Worm (Caenorhabditis elegans): ENCODE results near the gene T15B12.1.

T15B12.1 gene

ce11 chrIII:5290230-5290629, 2.3 kb downstream of the T15B12.1 start:
- TF ChIP-seq ztf-29 (GFP tag; IDR thresholded peaks at IDR 0.05): no peak
- no peak for TF ChIP-seq ztf-23 (GFP tag; IDR thresholded peaks at IDR 0.05)
- no peak for TF ChIP-seq flt-1 (GFP tag; IDR thresholded peaks at IDR 0.05)
- no peak for TF ChIP-seq med-1 (GFP tag; optimal IDR thresholded peaks at IDR 0.05; ENCODE audit: insufficient read depth)
- TF ChIP-seq ref-1 (GFP tag; conservative IDR thresholded peaks at IDR 0.05): no peak
- TF ChIP-seq tab-1 (GFP tag; IDR thresholded peaks at IDR 0.05): no peak
- no peak for TF ChIP-seq cog-1 (tag; optimal IDR thresholded peaks at IDR 0.05)
- no peak for TF ChIP-seq T22C8.4 (GFP tag; IDR thresholded peaks at IDR 0.05)
- no peak for TF ChIP-seq klf-2 (GFP tag; conservative IDR thresholded peaks at IDR 0.05)

- TF ChIP-seq ref-1 (GFP tag; conservative IDR thresholded peaks at IDR 0.05): no peak
Observed at ce11 chrIII:5291281-5291680, 3.3 kb downstream of the T15B12.1 start.

- no peak for TF ChIP-seq cog-1 (tag; optimal IDR thresholded peaks at IDR 0.05)
- no peak for TF ChIP-seq flt-1 (GFP tag; IDR thresholded peaks at IDR 0.05)
- TF ChIP-seq tab-1 (GFP tag; IDR thresholded peaks at IDR 0.05): no peak
- TF ChIP-seq klf-2 (GFP tag; conservative IDR thresholded peaks at IDR 0.05): no peak
Observed at ce11 chrIII:5294281-5294680, 6.3 kb downstream of the T15B12.1 start.

ce11 chrIII:5294867-5295266, 6.9 kb downstream of the T15B12.1 start:
- peak; percentile 78 for TF ChIP-seq cog-1 (tag; optimal IDR thresholded peaks at IDR 0.05)
- TF ChIP-seq ref-1 (GFP tag; conservative IDR thresholded peaks at IDR 0.05): peak; percentile 88
- peak; percentile 95 for TF ChIP-seq ztf-23 (GFP tag; IDR thresholded peaks at IDR 0.05)
- peak; percentile 71 for TF ChIP-seq med-1 (GFP tag; optimal IDR thresholded peaks at IDR 0.05; ENCODE audit: insufficient read depth)
- TF ChIP-seq T22C8.4 (GFP tag; IDR thresholded peaks at IDR 0.05): peak; percentile 94
- peak; percentile 95 for TF ChIP-seq tab-1 (GFP tag; IDR thresholded peaks at IDR 0.05)
- TF ChIP-seq flt-1 (GFP tag; IDR thresholded peaks at IDR 0.05): peak; percentile 96
- peak; percentile 95 for TF ChIP-seq ztf-29 (GFP tag; IDR thresholded peaks at IDR 0.05)
- TF ChIP-seq klf-2 (GFP tag; conservative IDR thresholded peaks at IDR 0.05): peak; percentile 92

DNA sequence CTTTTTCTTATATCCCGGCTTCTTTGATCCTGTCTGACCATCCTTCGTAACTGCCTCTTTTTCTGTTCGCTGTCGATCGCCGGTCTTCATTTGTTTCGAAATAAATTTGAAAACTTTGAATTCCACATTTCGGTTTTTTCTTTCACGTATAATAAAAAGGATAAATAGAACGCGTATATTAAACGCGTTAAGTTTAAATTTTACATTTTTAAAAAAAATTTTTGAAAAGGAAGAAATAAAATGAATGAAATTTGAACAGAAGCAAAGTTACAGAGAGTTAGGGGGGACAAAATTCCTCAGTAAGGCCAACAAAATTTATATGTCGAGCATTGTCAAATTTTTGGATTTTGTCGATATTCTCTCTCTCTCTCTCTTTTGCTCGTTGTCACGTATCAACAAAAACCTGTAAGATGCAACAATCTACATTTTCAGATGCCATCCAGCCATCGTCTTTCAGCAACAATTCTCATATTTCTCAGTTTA, 13.8 kb downstream of the T15B12.1 start, which contains the start of the genes T15B12.2 and F52C9.5:
Gene T15B12.2 (minus strand): TSS at position 101 of the 483 bp plus-strand sequence.
Gene F52C9.5 (plus strand): TSS at position 433 of the 483 bp plus-strand sequence.
- TF ChIP-seq cog-1 (tag; optimal IDR thresholded peaks at IDR 0.05): no peak
- no peak for TF ChIP-seq med-1 (GFP tag; optimal IDR thresholded peaks at IDR 0.05; ENCODE audit: insufficient read depth)
- no peak for TF ChIP-seq ztf-29 (GFP tag; IDR thresholded peaks at IDR 0.05)
- no peak for TF ChIP-seq flt-1 (GFP tag; IDR thresholded peaks at IDR 0.05)
- TF ChIP-seq klf-2 (GFP tag; conservative IDR thresholded peaks at IDR 0.05): no peak
- TF ChIP-seq T22C8.4 (GFP tag; IDR thresholded peaks at IDR 0.05): no peak
- TF ChIP-seq ref-1 (GFP tag; conservative IDR thresholded peaks at IDR 0.05): no peak
- TF ChIP-seq tab-1 (GFP tag; IDR thresholded peaks at IDR 0.05): no peak
- no peak for TF ChIP-seq ztf-23 (GFP tag; IDR thresholded peaks at IDR 0.05)

DNA sequence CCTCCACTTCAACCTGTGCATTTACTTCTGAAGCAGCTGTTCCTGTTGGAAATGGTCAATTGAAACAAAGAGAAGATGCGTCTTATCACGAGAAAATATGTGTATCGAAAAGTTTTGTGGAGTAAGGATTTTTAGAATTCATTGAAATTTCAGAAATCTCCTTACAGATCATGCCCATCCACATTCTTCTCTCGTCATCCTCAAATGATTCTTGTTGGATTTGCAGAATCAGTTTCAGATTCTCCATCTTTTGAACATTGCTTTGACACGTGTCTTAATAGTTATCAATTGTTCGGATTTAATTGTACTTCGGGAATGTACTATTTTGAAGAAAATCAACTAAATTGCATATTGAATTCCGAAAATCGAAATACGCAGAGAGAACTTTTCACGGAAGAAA, 16.1 kb downstream of the T15B12.1 start:
- TF ChIP-seq ref-1 (GFP tag; conservative IDR thresholded peaks at IDR 0.05): no peak
- TF ChIP-seq klf-2 (GFP tag; conservative IDR thresholded peaks at IDR 0.05): no peak
- TF ChIP-seq med-1 (GFP tag; optimal IDR thresholded peaks at IDR 0.05; ENCODE audit: insufficient read depth): no peak
- TF ChIP-seq flt-1 (GFP tag; IDR thresholded peaks at IDR 0.05): no peak
- TF ChIP-seq T22C8.4 (GFP tag; IDR thresholded peaks at IDR 0.05): no peak
- no peak for TF ChIP-seq ztf-23 (GFP tag; IDR thresholded peaks at IDR 0.05)
- no peak for TF ChIP-seq tab-1 (GFP tag; IDR thresholded peaks at IDR 0.05)
- no peak for TF ChIP-seq ztf-29 (GFP tag; IDR thresholded peaks at IDR 0.05)
- no peak for TF ChIP-seq cog-1 (tag; optimal IDR thresholded peaks at IDR 0.05)

DNA sequence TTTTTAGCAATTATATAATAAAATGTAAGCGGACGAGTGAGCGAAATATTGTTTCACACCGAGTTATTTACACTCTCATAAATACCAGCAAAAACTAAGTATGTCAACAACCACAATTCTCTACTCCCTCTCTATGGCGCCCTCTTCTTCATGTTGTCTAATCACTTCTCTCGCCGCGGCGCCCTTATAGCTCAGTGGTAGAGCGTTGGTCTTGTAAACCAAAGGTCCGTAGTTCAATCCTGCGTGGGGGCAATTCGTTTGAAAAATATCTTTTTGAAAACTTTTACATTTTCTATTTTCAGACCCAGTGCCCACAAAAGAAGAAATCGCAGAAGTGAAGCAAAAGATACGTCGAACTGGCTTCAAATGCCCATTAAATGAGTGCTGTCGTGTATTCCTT, 17.7 kb downstream of the T15B12.1 start:
- TF ChIP-seq ztf-23 (GFP tag; IDR thresholded peaks at IDR 0.05): peak; percentile 92
- peak; percentile 74 for TF ChIP-seq flt-1 (GFP tag; IDR thresholded peaks at IDR 0.05)
- TF ChIP-seq klf-2 (GFP tag; conservative IDR thresholded peaks at IDR 0.05): peak; percentile 92
- TF ChIP-seq tab-1 (GFP tag; IDR thresholded peaks at IDR 0.05): peak; percentile 85
- TF ChIP-seq med-1 (GFP tag; optimal IDR thresholded peaks at IDR 0.05; ENCODE audit: insufficient read depth): no peak
- peak; percentile 49 for TF ChIP-seq cog-1 (tag; optimal IDR thresholded peaks at IDR 0.05)
- TF ChIP-seq ztf-29 (GFP tag; IDR thresholded peaks at IDR 0.05): peak; percentile 77
- TF ChIP-seq ref-1 (GFP tag; conservative IDR thresholded peaks at IDR 0.05): peak; percentile 67
- peak; percentile 77; the same call in 1 of the 2 replicates for TF ChIP-seq T22C8.4 (GFP tag; IDR thresholded peaks at IDR 0.05)

ce11 chrIII:5308278-5308677, 20.3 kb downstream of the T15B12.1 start, which contains the start of gene mog-3:
TSS of gene mog-3 (plus strand) at chrIII:5308596.
- TF ChIP-seq ztf-29 (GFP tag; IDR thresholded peaks at IDR 0.05): no peak
- peak; percentile 94 for TF ChIP-seq T22C8.4 (GFP tag; IDR thresholded peaks at IDR 0.05)
- TF ChIP-seq klf-2 (GFP tag; conservative IDR thresholded peaks at IDR 0.05): peak; percentile 61; the same call in 1 of the 2 replicates
- TF ChIP-seq ztf-23 (GFP tag; IDR thresholded peaks at IDR 0.05): peak; percentile 76
- peak; percentile 15; the same call in 1 of the 2 replicates for TF ChIP-seq flt-1 (GFP tag; IDR thresholded peaks at IDR 0.05)

DNA sequence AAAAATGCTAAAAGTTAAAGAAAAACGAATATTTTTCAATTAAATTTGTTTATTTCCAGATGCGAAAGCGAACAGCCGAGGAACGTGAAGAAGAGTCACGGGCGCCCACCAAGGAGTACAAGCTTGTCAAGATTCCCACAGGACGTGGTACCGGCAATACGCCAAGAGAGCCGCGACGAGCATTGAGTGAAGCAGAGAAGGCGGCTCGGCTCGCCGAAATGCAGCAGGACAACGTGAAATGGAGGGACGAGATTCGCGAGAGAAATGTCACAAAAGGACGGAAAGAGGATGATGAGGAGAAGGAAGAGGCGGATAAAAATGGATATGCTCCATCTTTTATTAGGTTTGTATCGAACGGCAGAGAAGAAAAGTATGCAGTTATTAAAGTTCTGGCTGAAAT, 22.4 kb downstream of the T15B12.1 start:
- no peak for TF ChIP-seq ref-1 (GFP tag; conservative IDR thresholded peaks at IDR 0.05)
- no peak for TF ChIP-seq ztf-23 (GFP tag; IDR thresholded peaks at IDR 0.05)
- TF ChIP-seq cog-1 (tag; optimal IDR thresholded peaks at IDR 0.05): no peak
- TF ChIP-seq ztf-29 (GFP tag; IDR thresholded peaks at IDR 0.05): no peak
- TF ChIP-seq med-1 (GFP tag; optimal IDR thresholded peaks at IDR 0.05; ENCODE audit: insufficient read depth): no peak
- no peak for TF ChIP-seq flt-1 (GFP tag; IDR thresholded peaks at IDR 0.05)
- no peak for TF ChIP-seq T22C8.4 (GFP tag; IDR thresholded peaks at IDR 0.05)
- TF ChIP-seq tab-1 (GFP tag; IDR thresholded peaks at IDR 0.05): no peak
- no peak for TF ChIP-seq klf-2 (GFP tag; conservative IDR thresholded peaks at IDR 0.05)

- TF ChIP-seq tab-1 (GFP tag; IDR thresholded peaks at IDR 0.05) (no peak), T22C8.4 (GFP tag; IDR thresholded peaks at IDR 0.05) (no peak), klf-2 (GFP tag; conservative IDR thresholded peaks at IDR 0.05) (no peak), ref-1 (GFP tag; conservative IDR thresholded peaks at IDR 0.05) (no peak), ztf-23 (GFP tag; IDR thresholded peaks at IDR 0.05) (no peak), med-1 (GFP tag; optimal IDR thresholded peaks at IDR 0.05; ENCODE audit: insufficient read depth) (no peak)
Observed at ce11 chrIII:5310940-5311339, 23.0 kb downstream of the T15B12.1 start, which contains the start of gene pqe-1. TSS of gene pqe-1 (plus strand) at chrIII:5311240.

Data from whole organism, midembryonic.